Worm (Caenorhabditis elegans) whole organism, L3 larva: ENCODE measurements around the gene smg-6.

Experiments used
- ama-1 ChIP-seq: fragments of 150-350 bp; optimal IDR thresholded peaks from 2 replicates; lab custom pipeline; 2018
- egl-27 ChIP-seq: sonication (generic microtip); optimal IDR thresholded peaks from 4 replicates; lab custom pipeline; 2017; ENCODE audit warnings: missing biosample characterization, missing genetic modification reagents, missing genetic modification characterization
- elt-1 ChIP-seq: fragments of 150-350 bp; optimal IDR thresholded peaks from 2 replicates; lab custom pipeline; 2014; ENCODE audit warnings: missing biosample characterization, missing genetic modification characterization
- lsy-12 ChIP-seq: sonication (generic microtip); optimal IDR thresholded peaks from 2 replicates; lab custom pipeline; 2016; ENCODE audit warnings: mild to moderate bottlenecking, missing genetic modification characterization, missing compliant biosample characterization
- mdl-1 ChIP-seq: fragments of 150-350 bp; optimal IDR thresholded peaks from 2 replicates; lab custom pipeline; 2014; ENCODE audit warnings: missing biosample characterization, missing genetic modification characterization
- nhr-12 ChIP-seq: fragments of 150-350 bp; optimal IDR thresholded peaks from 2 replicates; lab custom pipeline; 2014; ENCODE audit warnings: missing biosample characterization, missing genetic modification characterization
- skn-1 ChIP-seq: fragments of 150-350 bp; optimal IDR thresholded peaks from 2 replicates; lab custom pipeline; 2014; ENCODE audit warnings: missing biosample characterization, missing genetic modification characterization

- TF ChIP-seq ama-1 (no peak), mdl-1 (tag; lab: Kevin White, UChicago) (no peak), nhr-12 (tag; lab: Kevin White, UChicago) (no peak), skn-1 (tag; lab: Kevin White, UChicago) (no peak), lsy-12 (tag; lab: Kevin White, UChicago) (no peak), egl-27 (tag; lab: Kevin White, UChicago) (no peak), elt-1 (tag; lab: Kevin White, UChicago) (no peak)
Observed at ce11 chrIII:2426122-2426521, 47.5 kb upstream of the smg-6 start, which contains the start of gene W04B5.8.
